Fruit fly (Drosophila melanogaster) whole organism, wandering third instar larva: Measurements from ENCODE around the gene scyl.

Source experiments
- Abd-B ChIP-seq: fragments of >200 bp; optimal IDR thresholded peaks from 2 replicates; lab custom pipeline; 2017; ENCODE audit warnings: missing biosample characterization, missing genetic modification characterization
- Mio ChIP-seq: sonication (Bioruptor generic); optimal IDR thresholded peaks from 2 replicates; lab custom pipeline; 2016; ENCODE audit warnings: missing biosample characterization, missing genetic modification characterization
- brk ChIP-seq: fragments of 200-800 bp; sonication (Bioruptor generic); optimal IDR thresholded peaks from 2 replicates; lab custom pipeline; 2016; ENCODE audit warnings: missing biosample characterization, mild to moderate bottlenecking, missing genetic modification characterization
- fru ChIP-seq: fragments of 200-800 bp; sonication (Bioruptor generic); optimal IDR thresholded peaks from 3 replicates; lab custom pipeline; 2016; ENCODE audit warnings: missing biosample characterization, mild to moderate bottlenecking, missing genetic modification characterization
- lola ChIP-seq: fragments of >200 bp; optimal IDR thresholded peaks from 2 replicates; lab custom pipeline; 2017; ENCODE audit warnings: missing biosample characterization, missing genetic modification characterization
- sage ChIP-seq: fragments of 200-800 bp; sonication (Bioruptor generic); optimal IDR thresholded peaks from 2 replicates; lab custom pipeline; 2016; ENCODE audit warnings: missing biosample characterization, mild to moderate bottlenecking, missing genetic modification characterization
- tai ChIP-seq: sonication (Bioruptor generic); optimal IDR thresholded peaks from 2 replicates; lab custom pipeline; 2016; ENCODE audit warnings: missing biosample characterization, missing genetic modification characterization
- woc ChIP-seq: sonication (Bioruptor generic); optimal IDR thresholded peaks from 2 replicates; lab custom pipeline; 2016; ENCODE audit warnings: missing biosample characterization, mild to moderate bottlenecking, missing genetic modification characterization

DNA sequence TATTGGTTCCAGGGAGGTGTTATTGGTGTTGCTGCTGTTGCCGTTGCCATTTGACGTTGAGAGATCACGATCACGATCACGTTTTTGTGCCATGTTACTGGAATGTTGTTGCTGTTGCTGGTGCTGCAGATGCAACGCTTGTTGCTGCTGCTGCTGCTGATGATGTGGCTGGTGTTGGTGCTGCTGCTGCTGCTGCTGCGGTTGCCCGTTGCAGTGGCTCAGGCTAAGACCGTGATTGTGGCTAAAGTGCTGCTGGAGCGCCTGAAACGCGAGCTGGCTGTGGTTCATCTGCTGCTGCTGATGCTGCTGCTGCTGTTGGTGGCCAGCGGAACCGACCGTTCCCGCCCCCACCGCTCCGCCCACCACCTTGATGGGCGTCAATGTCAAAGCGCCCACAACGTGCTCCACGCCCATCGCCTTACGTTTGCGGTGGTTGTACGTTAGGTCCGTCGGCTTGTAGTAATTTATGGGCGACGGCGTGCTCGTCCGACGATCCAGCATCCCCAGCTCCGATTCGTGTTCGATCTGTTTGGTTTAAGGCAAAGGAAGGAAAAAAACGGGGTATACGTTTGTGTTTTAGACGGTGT lies 37.1 kb downstream of the scyl start:
- no peak for TF ChIP-seq lola (GFP tag; lab: Kevin White, UChicago)
- no peak for TF ChIP-seq woc (GFP tag; lab: Kevin White, UChicago)
- TF ChIP-seq tai (GFP tag; lab: Kevin White, UChicago) = no peak
- no peak for TF ChIP-seq Abd-B (GFP tag; lab: Kevin White, UChicago)
- TF ChIP-seq fru (GFP tag; lab: Kevin White, UChicago) = no peak
- no peak for TF ChIP-seq brk (GFP tag; lab: Kevin White, UChicago)
- TF ChIP-seq Mio (GFP tag; lab: Kevin White, UChicago) = no peak
- TF ChIP-seq sage (GFP tag; lab: Kevin White, UChicago) = no peak
